Worm (Caenorhabditis elegans): ENCODE results near the gene T10C6.15.

- TF ChIP-seq hmg-4 (GFP tag; optimal IDR thresholded peaks at IDR 0.05) (no peak), F13C5.2 (tag; optimal IDR thresholded peaks at IDR 0.05) (no peak), ceh-36 (tag; optimal IDR thresholded peaks at IDR 0.05) (no peak), sea-1 (GFP tag; conservative IDR thresholded peaks at IDR 0.05) (no peak)
Observed at ce11 chrV:16068938-16069337, 23.2 kb upstream of the T10C6.15 start, which contains the start of gene cyp-35D1.

All from whole organism, early embryonic.